Fruit fly (Drosophila melanogaster) whole organism, embryonic: Measurements from ENCODE around the gene CG4577.

ENCODE experiments used
- Atf-2 ChIP-seq: fragments of 200-800 bp; sonication (Bioruptor generic); optimal IDR thresholded peaks from 2 replicates; lab custom pipeline; 2016; ENCODE audit warnings: missing biosample characterization, missing genetic modification characterization
- CG1024 ChIP-seq: fragments of 200-800 bp; sonication (Bioruptor generic); IDR thresholded peaks from 2 replicates; pipeline ENCODE4 v1.3.6; 2022; ENCODE audit warnings: missing biosample characterization, missing genetic modification characterization
- CG11085 ChIP-seq: fragments of 200-800 bp; sonication (Bioruptor generic); IDR thresholded peaks from 2 replicates; pipeline ENCODE4 v1.3.6; 2022; ENCODE audit warnings: missing biosample characterization, missing genetic modification characterization
- CG11696 ChIP-seq: fragments of 200-800 bp; sonication (Bioruptor generic); IDR thresholded peaks from 2 replicates; pipeline ENCODE4 v1.3.6; 2022; ENCODE audit warnings: missing biosample characterization, missing genetic modification characterization
- CG12104 ChIP-seq: fragments of 200-800 bp; sonication (Bioruptor generic); optimal IDR thresholded peaks from 3 replicates; lab custom pipeline; 2016; ENCODE audit warnings: missing biosample characterization, missing genetic modification characterization
- CG14050 ChIP-seq: fragments of 200-800 bp; sonication (Bioruptor generic); IDR thresholded peaks from 3 replicates; pipeline ENCODE4 v1.3.6; 2022; ENCODE audit warnings: missing biosample characterization, missing genetic modification characterization
- CG14860 ChIP-seq: fragments of 200-800 bp; sonication (Bioruptor generic); IDR thresholded peaks from 3 replicates; pipeline ENCODE4 v1.3.6; 2022; ENCODE audit warnings: missing biosample characterization, missing genetic modification characterization; ENCODE audit not compliant: partially characterized antibody
- CG16815 ChIP-seq: fragments of 200-800 bp; sonication (Bioruptor generic); optimal IDR thresholded peaks from 3 replicates; lab custom pipeline; 2017; ENCODE audit warnings: missing biosample characterization, mild to moderate bottlenecking, missing genetic modification characterization
- CG30403 ChIP-seq: fragments of 200-800 bp; sonication (Bioruptor generic); optimal IDR thresholded peaks from 3 replicates; lab custom pipeline; 2016; ENCODE audit warnings: missing biosample characterization, missing genetic modification characterization
- CG32767 ChIP-seq: fragments of 200-800 bp; sonication (Bioruptor generic); IDR thresholded peaks from 2 replicates; pipeline ENCODE4 v1.3.6; 2022; ENCODE audit warnings: missing biosample characterization, missing genetic modification characterization
- CG3281 ChIP-seq: fragments of 200-800 bp; sonication (Bioruptor generic); optimal IDR thresholded peaks from 3 replicates; lab custom pipeline; 2017; ENCODE audit warnings: missing biosample characterization, mild to moderate bottlenecking, missing genetic modification characterization
- CG8924 ChIP-seq: fragments of 200-800 bp; optimal IDR thresholded peaks from 3 replicates; lab custom pipeline; 2019; ENCODE audit warnings: missing biosample characterization, mild to moderate bottlenecking, missing genetic modification characterization, moderate library complexity
- CG9609 ChIP-seq: fragments of 200-800 bp; sonication (Bioruptor generic); optimal IDR thresholded peaks from 3 replicates; lab custom pipeline; 2016; ENCODE audit warnings: missing biosample characterization, missing genetic modification characterization
- CoRest ChIP-seq: fragments of 200-800 bp; sonication (Bioruptor generic); optimal IDR thresholded peaks from 3 replicates; lab custom pipeline; 2018; ENCODE audit warnings: missing biosample characterization, mild to moderate bottlenecking, missing genetic modification characterization, moderate library complexity
- CrebB ChIP-seq: fragments of 200-800 bp; sonication (Bioruptor generic); optimal IDR thresholded peaks from 3 replicates; lab custom pipeline; 2018; ENCODE audit warnings: missing biosample characterization, mild to moderate bottlenecking, missing genetic modification characterization
- D19A ChIP-seq: fragments of 200-800 bp; optimal IDR thresholded peaks from 3 replicates; lab custom pipeline; 2019; ENCODE audit warnings: missing biosample characterization, mild to moderate bottlenecking, missing genetic modification characterization, moderate library complexity
- D19B ChIP-seq: fragments of 200-800 bp; sonication (Bioruptor generic); optimal IDR thresholded peaks from 2 replicates; lab custom pipeline; 2017; ENCODE audit warnings: missing biosample characterization, mild to moderate bottlenecking, missing genetic modification characterization
- Dek ChIP-seq: fragments of 200-800 bp; sonication (Bioruptor generic); optimal IDR thresholded peaks from 3 replicates; lab custom pipeline; 2019; ENCODE audit warnings: missing biosample characterization, mild to moderate bottlenecking, missing genetic modification characterization, moderate library complexity
- Drgx ChIP-seq: fragments of 200-800 bp; sonication (Bioruptor generic); IDR thresholded peaks from 2 replicates; pipeline ENCODE4 v1.3.6; 2022; ENCODE audit warnings: missing biosample characterization, missing genetic modification characterization
- Elba2 ChIP-seq: fragments of 200-800 bp; sonication (Bioruptor generic); optimal IDR thresholded peaks from 3 replicates; lab custom pipeline; 2016; ENCODE audit warnings: missing biosample characterization, missing genetic modification characterization
- Ets65A ChIP-seq: fragments of 200-800 bp; sonication (Bioruptor generic); peaks from one replicate; lab custom pipeline; 2016; ENCODE audit warnings: missing biosample characterization, missing genetic modification characterization
- Fer1 ChIP-seq: fragments of 200-800 bp; sonication (Bioruptor generic); optimal IDR thresholded peaks from 2 replicates; lab custom pipeline; 2017; ENCODE audit warnings: missing biosample characterization, mild to moderate bottlenecking, missing genetic modification characterization
- Jarid2 ChIP-seq: fragments of 200-800 bp; sonication (Bioruptor generic); optimal IDR thresholded peaks from 3 replicates; lab custom pipeline; 2017; ENCODE audit warnings: mild to moderate bottlenecking, missing biosample characterization, missing genetic modification reagents, missing genetic modification characterization
- NC2α ChIP-seq: fragments of 200-800 bp; sonication (Bioruptor generic); optimal IDR thresholded peaks from 2 replicates; lab custom pipeline; 2016; ENCODE audit warnings: missing biosample characterization, missing genetic modification characterization
- NC2β ChIP-seq: fragments of 200-800 bp; sonication (Bioruptor generic); optimal IDR thresholded peaks from 2 replicates; lab custom pipeline; 2016; ENCODE audit warnings: missing biosample characterization, missing genetic modification characterization
- NFAT ChIP-seq: fragments of 200-800 bp; sonication (Bioruptor generic); IDR thresholded peaks from 2 replicates; pipeline ENCODE4 v1.3.6; 2022; ENCODE audit warnings: missing biosample characterization, missing genetic modification characterization
- Ptx1 ChIP-seq: fragments of 200-800 bp; sonication (Bioruptor generic); IDR thresholded peaks from 2 replicates; pipeline ENCODE4 v1.3.6; 2022; ENCODE audit warnings: missing biosample characterization, missing genetic modification characterization
- Trl ChIP-seq, 3 experiments: fragments of >200 bp in 2 of 3; fragments of 200-800 bp in 1 of 3; sonication (Bioruptor generic) in 1 of 3; optimal IDR thresholded peaks; 2 replicates in 1 of 3; 3 replicates in 2 of 3; lab custom pipeline; 2016 to 2017; ENCODE audit warnings: missing biosample characterization in 1 of 3, missing genetic modification characterization in 1 of 3
- cg ChIP-seq: fragments of 200-800 bp; sonication (Bioruptor generic); optimal IDR thresholded peaks from 3 replicates; lab custom pipeline; 2019; ENCODE audit warnings: missing biosample characterization, mild to moderate bottlenecking, missing genetic modification characterization, moderate library complexity
- crol ChIP-seq: fragments of 200-800 bp; sonication (Bioruptor generic); IDR thresholded peaks from 2 replicates; pipeline ENCODE4 v1.3.6; 2022; ENCODE audit warnings: missing biosample characterization, missing genetic modification characterization
- danr ChIP-seq: fragments of 200-800 bp; sonication (Bioruptor generic); IDR thresholded peaks from 2 replicates; pipeline ENCODE4 v1.3.6; 2022; ENCODE audit warnings: missing biosample characterization, missing genetic modification characterization
- dysf ChIP-seq: fragments of 200-800 bp; sonication (Bioruptor generic); IDR thresholded peaks from 3 replicates; pipeline ENCODE4 v1.3.6; 2022; ENCODE audit warnings: missing biosample characterization, missing genetic modification characterization
- grau ChIP-seq: fragments of 200-800 bp; optimal IDR thresholded peaks from 3 replicates; lab custom pipeline; 2019; ENCODE audit warnings: missing biosample characterization, mild to moderate bottlenecking, missing genetic modification characterization, moderate library complexity
- knrl ChIP-seq: fragments of 200-800 bp; sonication (Bioruptor generic); IDR thresholded peaks from 3 replicates; pipeline ENCODE4 v1.3.6; 2022; ENCODE audit warnings: missing biosample characterization, missing genetic modification characterization; ENCODE audit not compliant: partially characterized antibody
- lab ChIP-seq: fragments of 200-800 bp; sonication (Bioruptor generic); optimal IDR thresholded peaks from 3 replicates; lab custom pipeline; 2017; ENCODE audit warnings: missing biosample characterization, missing genetic modification characterization, mild to moderate bottlenecking, moderate library complexity, missing genetic modification reagents
- lov ChIP-seq, 2 experiments: fragments of 200-800 bp in 1 of 2; fragments of >200 bp in 1 of 2; sonication (Bioruptor generic) in 1 of 2; IDR thresholded peaks in 1 of 2; optimal IDR thresholded peaks in 1 of 2; 2 replicates in 1 of 2; 3 replicates in 1 of 2; pipeline versions ENCODE4 v1.3.6 to Lab custom; 2017 to 2022; ENCODE audit warnings: missing biosample characterization in 1 of 2, missing genetic modification characterization in 1 of 2
- mld ChIP-seq: fragments of 200-800 bp; sonication (Bioruptor generic); IDR thresholded peaks from 3 replicates; pipeline ENCODE4 v1.3.6; 2022; ENCODE audit warnings: missing biosample characterization, missing genetic modification characterization; ENCODE audit not compliant: partially characterized antibody
- nerfin-1 ChIP-seq: fragments of 200-800 bp; sonication (Bioruptor generic); optimal IDR thresholded peaks from 3 replicates; lab custom pipeline; 2019; ENCODE audit warnings: missing biosample characterization, mild to moderate bottlenecking, missing genetic modification characterization, moderate library complexity
- nmo ChIP-seq: fragments of 200-800 bp; sonication (Bioruptor generic); optimal IDR thresholded peaks from 2 replicates; lab custom pipeline; 2018; ENCODE audit warnings: missing biosample characterization, mild to moderate bottlenecking, missing genetic modification characterization, moderate library complexity
- p53 ChIP-seq: fragments of 200-800 bp; sonication (Bioruptor generic); optimal IDR thresholded peaks from 2 replicates; lab custom pipeline; 2016; ENCODE audit warnings: missing biosample characterization, missing genetic modification characterization
- phol ChIP-seq: fragments of 200-800 bp; sonication (Bioruptor generic); optimal IDR thresholded peaks from 3 replicates; lab custom pipeline; 2018; ENCODE audit warnings: missing biosample characterization, mild to moderate bottlenecking, missing genetic modification characterization, moderate library complexity
- prd ChIP-seq, 3 experiments: fragments of >200 bp in 2 of 3; fragments of 200-800 bp in 1 of 3; sonication (Bioruptor generic) in 1 of 3; optimal IDR thresholded peaks in 2 of 3; IDR thresholded peaks in 1 of 3; 2 replicates in 2 of 3; 3 replicates in 1 of 3; pipeline versions ENCODE4 v1.3.6 to Lab custom; 2017 to 2022; ENCODE audit warnings: missing biosample characterization in 1 of 3, missing genetic modification characterization in 1 of 3
- salm ChIP-seq: fragments of 200-800 bp; sonication (Bioruptor generic); optimal IDR thresholded peaks from 2 replicates; lab custom pipeline; 2018; ENCODE audit warnings: missing biosample characterization, mild to moderate bottlenecking, missing genetic modification characterization
- sr ChIP-seq: fragments of 200-800 bp; sonication (Bioruptor generic); IDR thresholded peaks from 3 replicates; pipeline ENCODE4 v1.3.6; 2022; ENCODE audit warnings: missing biosample characterization, missing genetic modification characterization
- z ChIP-seq: fragments of 200-800 bp; sonication (Bioruptor generic); IDR thresholded peaks from 3 replicates; pipeline ENCODE4 v1.3.6; 2022; ENCODE audit warnings: missing biosample characterization, missing genetic modification characterization
- zfh1 ChIP-seq: fragments of 200-800 bp; sonication (Bioruptor generic); IDR thresholded peaks from 3 replicates; pipeline ENCODE4 v1.3.6; 2022; ENCODE audit warnings: missing biosample characterization, missing genetic modification characterization

Gene CG4577

DNA sequence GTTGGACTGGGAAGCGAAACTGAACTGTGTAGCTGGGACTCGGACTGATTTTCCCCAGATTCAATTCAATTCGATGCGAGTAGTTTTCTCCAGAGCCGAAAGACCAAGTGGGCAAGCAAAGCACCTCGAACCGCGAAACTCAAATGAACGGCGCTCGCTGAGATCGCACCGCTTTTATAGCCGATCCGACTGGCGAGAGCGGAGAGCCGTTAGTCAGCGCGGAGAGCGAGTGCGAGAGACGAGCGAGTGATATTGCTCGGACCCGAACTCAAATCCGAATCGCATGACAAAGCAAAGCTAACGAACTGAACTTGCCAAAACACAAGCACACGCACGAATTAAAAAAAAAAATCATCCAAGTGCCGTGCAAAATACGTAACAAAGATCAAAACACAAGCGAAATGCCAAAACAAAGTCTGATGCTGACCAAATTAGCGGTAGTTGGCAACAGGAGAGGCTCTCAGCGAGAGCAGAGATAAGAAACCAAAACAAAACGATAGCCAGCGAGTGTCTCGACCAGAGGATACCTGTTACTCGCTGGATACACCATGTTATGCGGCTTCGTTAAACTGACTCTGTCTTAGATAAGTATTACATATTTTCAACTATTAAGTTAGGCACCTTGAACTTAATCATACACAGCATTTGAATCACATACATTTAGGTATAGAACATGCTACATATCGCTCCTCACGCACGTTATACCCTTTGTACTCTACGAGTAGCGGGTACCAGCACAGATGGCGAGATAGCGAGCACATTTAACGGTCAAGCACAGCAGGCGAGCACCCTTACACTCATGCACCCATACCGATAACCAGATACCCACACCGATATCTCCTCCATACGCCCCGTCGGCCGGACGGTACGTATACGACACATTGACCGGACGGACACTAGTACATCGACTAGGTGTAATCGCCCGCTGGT lies 15.3 kb upstream of the CG4577 start (continued):
- no peak for TF ChIP-seq prd (optimal IDR thresholded peaks at IDR 0.05; lab: Kevin White, UChicago)
- peak; percentile 88 for TF ChIP-seq prd (GFP tag; IDR thresholded peaks at IDR 0.05; lab: Robert Waterston, UW)
- peak; percentile 84 for TF ChIP-seq lab (GFP tag; lab: Kevin White, UChicago)
- no peak for TF ChIP-seq Elba2 (GFP tag; lab: Kevin White, UChicago)
- peak; percentile 75 for TF ChIP-seq nmo
- TF ChIP-seq Fer1 (GFP tag; lab: Kevin White, UChicago) = peak; percentile 78
- TF ChIP-seq danr (GFP tag; lab: Robert Waterston, UW) = peak; percentile 65; the same call in 1 of the 2 replicates
- peak; percentile 82 for TF ChIP-seq Drgx (GFP tag; lab: Robert Waterston, UW)
- TF ChIP-seq CG14860 (GFP tag; lab: Robert Waterston, UW) = no peak
- TF ChIP-seq Dek = peak; percentile 50
- TF ChIP-seq NC2α (GFP tag; lab: Kevin White, UChicago) = no peak
- TF ChIP-seq D19A (tag; lab: Kevin White, UChicago) = peak; percentile 51
- peak; percentile 67 for TF ChIP-seq CG11085 (GFP tag; lab: Robert Waterston, UW)
- peak; percentile 55 for TF ChIP-seq CG11696 (GFP tag; lab: Robert Waterston, UW)
- TF ChIP-seq NC2β (GFP tag; lab: Kevin White, UChicago) = no peak
- no peak for TF ChIP-seq mld (GFP tag; lab: Robert Waterston, UW)
- peak; percentile 63 for TF ChIP-seq CG32767 (GFP tag; lab: Robert Waterston, UW)
- peak; percentile 66 for TF ChIP-seq phol (tag; lab: Kevin White, UChicago)
- TF ChIP-seq salm = peak; percentile 48
- peak; percentile 57 for TF ChIP-seq Atf-2 (GFP tag; lab: Kevin White, UChicago)
- TF ChIP-seq D19B (GFP tag; lab: Kevin White, UChicago) = peak; percentile 99
- TF ChIP-seq CG9609 (GFP tag; lab: Kevin White, UChicago) = peak; percentile 81
- no peak for TF ChIP-seq crol (GFP tag; lab: Robert Waterston, UW)
- peak; percentile 89 for TF ChIP-seq dysf
- TF ChIP-seq knrl (GFP tag; lab: Robert Waterston, UW) = 0 out of 3 replicates have a peak, but pooled peaks have one; percentile 24
- peak; percentile 67; the same call in 2 of the 3 replicates for TF ChIP-seq z (GFP tag; lab: Robert Waterston, UW)
- peak; percentile 66 for TF ChIP-seq CG14050 (GFP tag; lab: Robert Waterston, UW)
- TF ChIP-seq CG8924 (tag; lab: Kevin White, UChicago) = peak; percentile 64
- TF ChIP-seq cg (GFP tag; lab: Kevin White, UChicago) = peak; percentile 14
- TF ChIP-seq sr (GFP tag; lab: Robert Waterston, UW) = peak; percentile 48; the same call in 1 of the 3 replicates
- TF ChIP-seq Jarid2 (GFP tag; lab: Kevin White, UChicago) = peak; percentile 70
- TF ChIP-seq CrebB (tag; lab: Kevin White, UChicago) = peak; percentile 16
- peak; percentile 66 for TF ChIP-seq NFAT (GFP tag; lab: Robert Waterston, UW)
- peak; percentile 80 to 94 for TF ChIP-seq Trl (optimal IDR thresholded peaks at IDR 0.05; lab: Kevin White, UChicago)
- peak; percentile 59 for TF ChIP-seq Trl (GFP tag; optimal IDR thresholded peaks at IDR 0.05; lab: Kevin White, UChicago)
- TF ChIP-seq Ets65A (GFP tag; lab: Kevin White, UChicago) = peak; percentile 81
- TF ChIP-seq CG30403 (GFP tag; lab: Kevin White, UChicago) = peak; percentile 69
- TF ChIP-seq grau (tag; lab: Kevin White, UChicago) = peak; percentile 78
- TF ChIP-seq CoRest = peak; percentile 71
- peak; percentile 72 for TF ChIP-seq zfh1 (GFP tag; lab: Robert Waterston, UW)
- TF ChIP-seq lov (optimal IDR thresholded peaks at IDR 0.05; lab: Kevin White, UChicago) = peak; percentile 31
- 0 out of 3 replicates have a peak, but pooled peaks have one; percentile 13 for TF ChIP-seq lov (GFP tag; IDR thresholded peaks at IDR 0.05; lab: Robert Waterston, UW)
- TF ChIP-seq CG16815 (GFP tag; lab: Kevin White, UChicago) = peak; percentile 64
- peak; percentile 69 for TF ChIP-seq CG3281
- peak; percentile 25; the same call in 1 of the 2 replicates for TF ChIP-seq CG1024
- no peak for TF ChIP-seq nerfin-1 (tag; lab: Kevin White, UChicago)
- peak; percentile 47 for TF ChIP-seq CG12104 (GFP tag; lab: Kevin White, UChicago)
- TF ChIP-seq p53 (GFP tag; lab: Kevin White, UChicago) = no peak
- peak; percentile 84 for TF ChIP-seq Ptx1 (GFP tag; lab: Robert Waterston, UW)
